Fruit fly (Drosophila melanogaster): Measurements from ENCODE around the gene CG14448.

dm6 chr3L:22749987-22750386 is 38.3 kb upstream of the CG14448 start:
- TF ChIP-seq kay (GFP tag; ENCODE audit: borderline replicate concordance) (no peak), pad (GFP tag; optimal IDR thresholded peaks at IDR 0.05) (no peak), CG7101 (tag; optimal IDR thresholded peaks at IDR 0.05) (no peak), Crg-1 (GFP tag; optimal IDR thresholded peaks at IDR 0.05) (no peak), CG7045 (GFP tag; optimal IDR thresholded peaks at IDR 0.05) (no peak), cic (GFP tag; optimal IDR thresholded peaks at IDR 0.05) (no peak), CG5204 (GFP tag; optimal IDR thresholded peaks at IDR 0.05) (no peak), CG12768 (GFP tag; optimal IDR thresholded peaks at IDR 0.05) (no peak), CG11617 (GFP tag; optimal IDR thresholded peaks at IDR 0.05) (no peak), bab1 (GFP tag; optimal IDR thresholded peaks at IDR 0.05) (no peak), Clk (GFP tag; optimal IDR thresholded peaks at IDR 0.05) (no peak), cnc (optimal IDR thresholded peaks at IDR 0.05) (no peak), tj (GFP tag; optimal IDR thresholded peaks at IDR 0.05) (no peak)

Data from whole organism, adult.